Worm (Caenorhabditis elegans): ENCODE measurements around the gene ctsa-4.1.

Gene ctsa-4.1

ce11 chrII:6347341-6348118 is 19.3 kb upstream of the ctsa-4.1 start, which contains the start of gene lgg-1 (continued):
- TF ChIP-seq F49E8.2 (tag; optimal IDR thresholded peaks at IDR 0.05; ENCODE audit: insufficient read depth), result no peak
- TF ChIP-seq tbp1 (GFP tag; optimal IDR thresholded peaks at IDR 0.05), result peak; percentile 44
- TF ChIP-seq hlh-26 (GFP tag; conservative IDR thresholded peaks at IDR 0.05), result no peak
- TF ChIP-seq mxl-1 (tag; optimal IDR thresholded peaks at IDR 0.05), result peak; percentile 14
- TF ChIP-seq hsf-1 (GFP tag; IDR thresholded peaks at IDR 0.05), result no peak
- 0 out of 2 replicates have a peak, but pooled peaks have one; percentile 5 for TF ChIP-seq lir-1 (GFP tag; conservative IDR thresholded peaks at IDR 0.05)
- no peak for TF ChIP-seq ztf-25 (GFP tag; IDR thresholded peaks at IDR 0.05)
- no peak for TF ChIP-seq fkh-3 (tag; optimal IDR thresholded peaks at IDR 0.05)
- TF ChIP-seq zim-3 (tag; optimal IDR thresholded peaks at IDR 0.05), result peak; percentile 57
- TF ChIP-seq ets-4 (GFP tag; optimal IDR thresholded peaks at IDR 0.05), result no peak
- TF ChIP-seq let-607 (tag; optimal IDR thresholded peaks at IDR 0.05), result peak in 1 of 2 experiments; percentile 38
- TF ChIP-seq ztf-18 (tag; optimal IDR thresholded peaks at IDR 0.05), result no peak
- TF ChIP-seq B0035.1 (tag; optimal IDR thresholded peaks at IDR 0.05), result no peak
- TF ChIP-seq Y53F4B.3 (GFP tag; IDR thresholded peaks at IDR 0.05), result no peak
- no peak for TF ChIP-seq F57C9.4 (tag; optimal IDR thresholded peaks at IDR 0.05)
- no peak; the same call in 1 of the 2 replicates for TF ChIP-seq C17E4.6 (GFP tag; IDR thresholded peaks at IDR 0.05)
- no peak; the same call in 1 of the 2 replicates for TF ChIP-seq ceh-100 (GFP tag; IDR thresholded peaks at IDR 0.05)
- no peak for TF ChIP-seq bed-1 (GFP tag; IDR thresholded peaks at IDR 0.05)
- TF ChIP-seq Y79H2A.3 (GFP tag; conservative IDR thresholded peaks at IDR 0.05), result 0 out of 2 replicates have a peak, but pooled peaks have one; percentile 6
- TF ChIP-seq B0261.1 (tag; optimal IDR thresholded peaks at IDR 0.05), result no peak
- TF ChIP-seq ztf-26 (tag; optimal IDR thresholded peaks at IDR 0.05), result peak; percentile 21
- TF ChIP-seq C06A6.2 (GFP tag; conservative IDR thresholded peaks at IDR 0.05), result no peak
- TF ChIP-seq ceh-91 (GFP tag; IDR thresholded peaks at IDR 0.05), result no peak
- TF ChIP-seq mes-4 (tag; optimal IDR thresholded peaks at IDR 0.05), result no peak
- TF ChIP-seq lsl-1 (GFP tag; optimal IDR thresholded peaks at IDR 0.05), result no peak
- no peak for TF ChIP-seq aptf-3 (GFP tag; IDR thresholded peaks at IDR 0.05)
- TF ChIP-seq cebp-1 (GFP tag; IDR thresholded peaks at IDR 0.05), result peak; percentile 87
- peak; percentile 96 for TF ChIP-seq cebp-1 (tag; optimal IDR thresholded peaks at IDR 0.05)
- TF ChIP-seq Y95B8A.8 (GFP tag; IDR thresholded peaks at IDR 0.05), result peak; percentile 72
- no peak for TF ChIP-seq attf-6 (GFP tag; IDR thresholded peaks at IDR 0.05)
- no peak for TF ChIP-seq F23B12.7 (tag; optimal IDR thresholded peaks at IDR 0.05; ENCODE audit: insufficient read depth)
- TF ChIP-seq hmg-1.2 (GFP tag; IDR thresholded peaks at IDR 0.05), result peak; percentile 52
- no peak for TF ChIP-seq T26A5.8 (tag; optimal IDR thresholded peaks at IDR 0.05)
- TF ChIP-seq ceh-40 (GFP tag; IDR thresholded peaks at IDR 0.05), result 0 out of 2 replicates have a peak, but pooled peaks have one; percentile 16
- TF ChIP-seq dpff-1 (tag; optimal IDR thresholded peaks at IDR 0.05), result no peak
- TF ChIP-seq rpc-1 (optimal IDR thresholded peaks at IDR 0.05), result no peak
- no peak for TF ChIP-seq rpc-1 (tag; optimal IDR thresholded peaks at IDR 0.05)
- TF ChIP-seq zfh-2 (GFP tag; conservative IDR thresholded peaks at IDR 0.05), result no peak; the same call in 1 of the 2 replicates
- no peak for TF ChIP-seq xnd-1 (tag; optimal IDR thresholded peaks at IDR 0.05)
- no peak for TF ChIP-seq F39B2.1 (GFP tag; IDR thresholded peaks at IDR 0.05)
- no peak for TF ChIP-seq lsy-27 (tag; optimal IDR thresholded peaks at IDR 0.05; ENCODE audit: borderline replicate concordance, insufficient read depth)
- TF ChIP-seq nhr-120 (GFP tag; IDR thresholded peaks at IDR 0.05), result no peak
- no peak for TF ChIP-seq ztf-22 (GFP tag; optimal IDR thresholded peaks at IDR 0.05)
- TF ChIP-seq akir-1 (GFP tag; optimal IDR thresholded peaks at IDR 0.05), result no peak
- no peak for TF ChIP-seq F22D6.2 (tag; optimal IDR thresholded peaks at IDR 0.05)
- no peak for TF ChIP-seq nhr-179 (tag; optimal IDR thresholded peaks at IDR 0.05)
- no peak for TF ChIP-seq tlf-1 (GFP tag; optimal IDR thresholded peaks at IDR 0.05)
- peak; percentile 28 for TF ChIP-seq nhr-90 (tag; optimal IDR thresholded peaks at IDR 0.05)
